Worm (Caenorhabditis elegans): Measurements from ENCODE around the gene F25A2.1.

ce11 chrV:1228884-1229662 is 49.7 kb downstream of the F25A2.1 start:
- TF ChIP-seq dao-5 (tag; optimal IDR thresholded peaks at IDR 0.05) (no peak), him-1 (tag; optimal IDR thresholded peaks at IDR 0.05) (no peak)

Data from whole organism, L4/young adult.